Fruit fly (Drosophila melanogaster): ENCODE measurements around the gene nerfin-1.

The nerfin-1 gene

dm6 chr3L:907673-908323, 1.1 kb upstream of the nerfin-1 start:
- TF ChIP-seq Jra (GFP tag; optimal IDR thresholded peaks at IDR 0.05): no peak
- TF ChIP-seq tai (GFP tag; optimal IDR thresholded peaks at IDR 0.05): peak; percentile 31
- peak; percentile 60 for TF ChIP-seq Hnf4 (GFP tag; optimal IDR thresholded peaks at IDR 0.05)
- no peak for TF ChIP-seq jim (GFP tag; optimal IDR thresholded peaks at IDR 0.05)
- peak; percentile 73 for TF ChIP-seq h (GFP tag; optimal IDR thresholded peaks at IDR 0.05)
- TF ChIP-seq Rel (GFP tag; optimal IDR thresholded peaks at IDR 0.05): no peak
- TF ChIP-seq Rel (tag; optimal IDR thresholded peaks at IDR 0.05): peak; percentile 11
- peak; percentile 39 for TF ChIP-seq woc (GFP tag; optimal IDR thresholded peaks at IDR 0.05)
- TF ChIP-seq OdsH (GFP tag; optimal IDR thresholded peaks at IDR 0.05): peak; percentile 45
- peak; percentile 25 for TF ChIP-seq psq (GFP tag; optimal IDR thresholded peaks at IDR 0.05)
- peak; percentile 59 for TF ChIP-seq br (GFP tag; optimal IDR thresholded peaks at IDR 0.05)
- TF ChIP-seq HLH106 (tag; optimal IDR thresholded peaks at IDR 0.05): peak; percentile 64
- no peak for TF ChIP-seq brk (GFP tag; optimal IDR thresholded peaks at IDR 0.05)
- TF ChIP-seq ey (GFP tag; optimal IDR thresholded peaks at IDR 0.05): peak; percentile 75
- no peak for TF ChIP-seq GATAd (GFP tag; optimal IDR thresholded peaks at IDR 0.05)
- no peak for TF ChIP-seq Vsx2 (GFP tag; optimal IDR thresholded peaks at IDR 0.05; ENCODE audit: partially characterized antibody)
- TF ChIP-seq N (GFP tag; optimal IDR thresholded peaks at IDR 0.05): no peak
- peak in 1 of 2 experiments; percentile 68 for TF ChIP-seq foxo (GFP tag; optimal IDR thresholded peaks at IDR 0.05)
- peak; percentile 77 for TF ChIP-seq fru (GFP tag; optimal IDR thresholded peaks at IDR 0.05)
- peak; percentile 40 for TF ChIP-seq dmrt93B (GFP tag; optimal IDR thresholded peaks at IDR 0.05)
- TF ChIP-seq Sp1 (GFP tag; optimal IDR thresholded peaks at IDR 0.05): peak; percentile 59
- TF ChIP-seq CG32264 (GFP tag; optimal IDR thresholded peaks at IDR 0.05): peak; percentile 22
- TF ChIP-seq dl (GFP tag; optimal IDR thresholded peaks at IDR 0.05; ENCODE audit: insufficient read depth in 1 of 2, partially characterized antibody in 2 of 2): no peak
- TF ChIP-seq CG9705 (GFP tag; optimal IDR thresholded peaks at IDR 0.05): no peak
- TF ChIP-seq rgr (GFP tag; optimal IDR thresholded peaks at IDR 0.05): peak; percentile 70
- no peak for TF ChIP-seq Mio (GFP tag; optimal IDR thresholded peaks at IDR 0.05)
- TF ChIP-seq sage (GFP tag; optimal IDR thresholded peaks at IDR 0.05): no peak
- TF ChIP-seq usp (GFP tag; optimal IDR thresholded peaks at IDR 0.05): no peak
- TF ChIP-seq Dif (GFP tag; optimal IDR thresholded peaks at IDR 0.05; ENCODE audit: partially characterized antibody): no peak

- TF ChIP-seq Myc (optimal IDR thresholded peaks at IDR 0.05): no peak
- TF ChIP-seq psq (GFP tag; optimal IDR thresholded peaks at IDR 0.05): no peak
- no peak for TF ChIP-seq dl (GFP tag; optimal IDR thresholded peaks at IDR 0.05; ENCODE audit: insufficient read depth in 1 of 2, partially characterized antibody in 2 of 2)
- TF ChIP-seq ey (GFP tag; optimal IDR thresholded peaks at IDR 0.05): no peak
- TF ChIP-seq pan (optimal IDR thresholded peaks at IDR 0.05): no peak
- TF ChIP-seq dmrt93B (GFP tag; optimal IDR thresholded peaks at IDR 0.05): no peak
- TF ChIP-seq sage (GFP tag; optimal IDR thresholded peaks at IDR 0.05): no peak
- no peak for TF ChIP-seq N (GFP tag; optimal IDR thresholded peaks at IDR 0.05)
- no peak for TF ChIP-seq Jra (GFP tag; optimal IDR thresholded peaks at IDR 0.05)
- TF ChIP-seq woc (GFP tag; optimal IDR thresholded peaks at IDR 0.05): no peak
Measured at dm6 chr3L:912406-913369, 3.8 kb downstream of the nerfin-1 start.

- TF ChIP-seq N (GFP tag; optimal IDR thresholded peaks at IDR 0.05) (no peak), dmrt93B (GFP tag; optimal IDR thresholded peaks at IDR 0.05) (no peak), Dif (GFP tag; optimal IDR thresholded peaks at IDR 0.05; ENCODE audit: partially characterized antibody) (no peak), sv (GFP tag; optimal IDR thresholded peaks at IDR 0.05) (no peak), dsf (GFP tag; optimal IDR thresholded peaks at IDR 0.05; ENCODE audit: borderline replicate concordance) (no peak), brk (GFP tag; optimal IDR thresholded peaks at IDR 0.05) (no peak), Abd-B (GFP tag; optimal IDR thresholded peaks at IDR 0.05) (no peak), CrebA (GFP tag; optimal IDR thresholded peaks at IDR 0.05; ENCODE audit: borderline replicate concordance) (no peak), rgr (GFP tag; optimal IDR thresholded peaks at IDR 0.05) (no peak), Hr83 (GFP tag; optimal IDR thresholded peaks at IDR 0.05; ENCODE audit: poor library complexity, severe bottlenecking) (no peak), CG32264 (GFP tag; optimal IDR thresholded peaks at IDR 0.05) (no peak), OdsH (GFP tag; optimal IDR thresholded peaks at IDR 0.05) (no peak), br (GFP tag; optimal IDR thresholded peaks at IDR 0.05) (no peak), Myc (optimal IDR thresholded peaks at IDR 0.05) (no peak), foxo (GFP tag; optimal IDR thresholded peaks at IDR 0.05) (no peak), h (GFP tag; optimal IDR thresholded peaks at IDR 0.05) (no peak), CG9705 (GFP tag; optimal IDR thresholded peaks at IDR 0.05) (no peak)
Measured at dm6 chr3L:913682-914081, 4.8 kb downstream of the nerfin-1 start, which contains the start of gene Glut1. Glut1 (plus strand) TSS chr3L:914074.
